Fruit fly (Drosophila melanogaster) S2 (cell line): ENCODE results near the gene CG11333.

Experiments used
- CG8478 ChIP-seq: fragments of >200 bp; optimal IDR thresholded peaks from 2 replicates; lab custom pipeline; 2018
- CTCF ChIP-seq, 2 experiments: fragments of >200 bp; optimal IDR thresholded peaks; 2 replicates each; lab custom pipeline; 2018

The CG11333 gene

dm6 chr3R:31463012-31463366 is at the start of gene CG11333, which contains the start of gene CG11334:
CG11333 (plus strand) TSS chr3R:31463301.
CG11334 (minus strand) TSS chr3R:31463037.
- TF ChIP-seq CG8478 (no peak), CTCF (optimal IDR thresholded peaks at IDR 0.05; lab: Kevin White, UChicago) (peak; percentile 89 to 95)

DNA sequence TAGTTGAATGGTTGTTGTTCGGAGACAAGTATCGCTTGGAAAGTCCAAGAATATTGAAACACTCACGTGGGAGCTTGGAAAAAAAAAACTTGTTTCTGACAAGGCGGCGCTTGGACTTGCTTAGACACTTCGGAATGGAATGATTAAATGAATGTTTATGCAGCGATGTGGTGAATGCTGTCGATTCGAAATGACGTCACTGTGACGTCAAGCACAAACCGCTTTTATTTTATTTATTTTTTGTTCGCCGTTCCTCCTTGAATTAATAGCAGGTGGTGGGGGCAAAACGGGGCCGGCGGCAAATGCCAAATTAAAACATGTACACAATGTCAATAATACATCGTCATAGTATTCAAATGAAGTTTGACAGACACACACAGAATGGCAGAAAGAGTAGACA is 43.6 kb upstream of the CG11333 start:
- no peak for TF ChIP-seq CG8478
- no peak for TF ChIP-seq CTCF (optimal IDR thresholded peaks at IDR 0.05; lab: Kevin White, UChicago)

DNA sequence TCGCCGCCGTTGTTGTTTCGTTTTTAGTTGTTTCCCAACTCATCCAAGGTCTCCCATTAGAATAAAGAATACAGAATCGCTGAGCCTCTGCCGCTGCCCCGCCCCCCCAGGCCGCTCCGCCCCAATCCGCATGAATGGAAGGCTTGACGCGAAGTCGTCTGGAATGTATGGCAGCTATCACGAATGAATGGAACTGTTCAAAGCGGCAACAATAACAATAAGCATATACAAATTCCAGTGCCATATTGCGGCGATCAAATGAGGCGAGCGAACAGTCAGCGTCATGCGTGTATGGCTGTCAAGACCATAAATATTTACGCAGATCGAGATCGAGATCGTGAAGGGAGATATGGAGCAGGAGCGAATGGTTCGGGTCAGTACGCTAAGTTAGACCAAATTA is 42.4 kb upstream of the CG11333 start:
- TF ChIP-seq CG8478: no peak
- no peak for TF ChIP-seq CTCF (optimal IDR thresholded peaks at IDR 0.05; lab: Kevin White, UChicago)

dm6 chr3R:31421995-31422394 is 41.1 kb upstream of the CG11333 start:
- TF ChIP-seq CTCF (optimal IDR thresholded peaks at IDR 0.05; lab: Kevin White, UChicago) (no peak), CG8478 (no peak)

DNA sequence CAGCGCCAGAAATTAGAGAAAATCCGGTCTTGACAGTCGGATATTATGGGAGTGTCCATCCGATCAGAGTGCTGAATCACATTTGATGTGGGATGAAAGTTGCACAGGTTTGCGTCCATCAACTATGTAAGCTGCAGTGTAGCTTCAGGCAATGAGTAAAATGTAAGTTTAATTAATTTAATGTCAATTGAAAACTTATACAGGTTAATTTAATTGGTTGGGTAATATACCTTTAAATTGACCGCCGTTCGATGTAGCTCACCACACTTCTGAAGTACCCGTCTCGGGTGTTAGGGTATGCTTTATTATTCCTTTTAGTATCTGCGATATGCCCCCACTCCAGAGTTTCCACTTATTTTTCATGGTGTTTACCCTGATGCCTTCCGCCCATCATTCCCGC is 38.7 kb upstream of the CG11333 start:
- no peak for TF ChIP-seq CTCF (optimal IDR thresholded peaks at IDR 0.05; lab: Kevin White, UChicago)
- TF ChIP-seq CG8478: no peak

DNA sequence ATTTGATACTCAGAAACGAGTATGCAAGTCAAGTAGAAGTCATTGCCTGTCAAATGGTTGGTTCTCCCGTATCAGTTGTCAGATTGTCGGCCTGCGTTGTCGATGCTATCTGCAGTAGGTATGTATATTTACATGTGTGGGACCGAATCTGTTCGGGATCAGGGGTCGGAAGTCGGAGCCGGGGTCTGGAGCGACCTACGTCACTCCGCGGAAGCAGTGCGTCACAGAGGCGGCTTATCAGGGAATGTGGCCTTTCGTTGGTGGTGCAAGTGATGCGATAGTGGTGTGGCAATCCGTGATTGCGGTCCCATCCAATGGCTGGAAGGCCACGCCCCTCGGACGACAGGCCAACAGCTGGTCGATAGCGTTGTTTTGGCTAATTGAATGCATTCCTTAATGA is 27.5 kb upstream of the CG11333 start:
- TF ChIP-seq CG8478 (no peak), CTCF (optimal IDR thresholded peaks at IDR 0.05; lab: Kevin White, UChicago) (no peak)

- TF ChIP-seq CTCF (optimal IDR thresholded peaks at IDR 0.05; lab: Kevin White, UChicago) (no peak), CG8478 (no peak)
These were observed 25.6 kb upstream of the CG11333 start for dm6 chr3R:31437420-31438058.

- TF ChIP-seq CTCF (optimal IDR thresholded peaks at IDR 0.05; lab: Kevin White, UChicago) (no peak), CG8478 (no peak)
These were observed 24.2 kb upstream of the CG11333 start for dm6 chr3R:31438856-31439255.

dm6 chr3R:31439986-31440385 is 23.1 kb upstream of the CG11333 start:
- no peak for TF ChIP-seq CTCF (optimal IDR thresholded peaks at IDR 0.05; lab: Kevin White, UChicago)
- no peak for TF ChIP-seq CG8478

DNA sequence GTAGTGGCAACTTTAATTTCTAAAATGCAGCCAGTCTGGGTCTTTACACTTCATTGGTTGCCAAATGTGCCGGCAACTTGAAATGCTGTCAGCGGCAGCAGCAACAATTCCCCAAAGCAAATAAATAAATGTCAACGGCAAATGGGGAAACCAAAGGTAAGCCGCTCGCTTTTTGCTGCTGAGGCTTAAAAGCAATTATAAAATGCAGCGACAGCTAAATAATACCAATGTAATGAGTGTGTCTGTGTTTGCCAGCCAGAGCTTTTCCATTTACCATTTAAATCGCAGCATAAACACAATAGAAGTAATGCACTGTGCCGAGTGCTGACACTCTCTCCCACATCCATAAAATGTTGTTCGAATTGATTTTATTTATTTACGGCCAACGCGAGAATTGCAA is 22.5 kb upstream of the CG11333 start:
- no peak for TF ChIP-seq CG8478
- TF ChIP-seq CTCF (optimal IDR thresholded peaks at IDR 0.05; lab: Kevin White, UChicago): no peak

dm6 chr3R:31443023-31443422 is 20.1 kb upstream of the CG11333 start:
- no peak for TF ChIP-seq CTCF (optimal IDR thresholded peaks at IDR 0.05; lab: Kevin White, UChicago)

DNA sequence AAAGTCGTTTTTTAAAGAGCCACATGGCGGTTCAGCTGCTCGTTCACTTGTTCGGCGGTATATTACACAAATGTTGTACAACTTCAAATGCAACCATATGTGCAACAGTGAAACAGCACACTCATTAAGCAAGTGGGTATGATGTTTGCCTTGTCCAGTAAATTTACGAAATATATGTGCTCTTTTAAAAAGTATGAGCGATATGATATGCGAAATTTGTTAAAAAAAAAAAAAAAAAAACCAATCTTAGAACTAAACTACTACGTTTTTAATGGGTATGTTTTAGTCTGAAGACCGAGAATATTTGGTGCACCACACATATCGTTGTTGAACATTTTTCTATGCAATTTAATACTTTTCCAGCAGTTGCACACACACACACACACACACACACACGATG is 19.6 kb upstream of the CG11333 start:
- TF ChIP-seq CTCF (optimal IDR thresholded peaks at IDR 0.05; lab: Kevin White, UChicago) (no peak), CG8478 (no peak)

- TF ChIP-seq CTCF (optimal IDR thresholded peaks at IDR 0.05; lab: Kevin White, UChicago) (peak; percentile 1 to 53), CG8478 (no peak)
These were observed 5.1 kb upstream of the CG11333 start for dm6 chr3R:31457997-31458467.

- TF ChIP-seq CTCF (optimal IDR thresholded peaks at IDR 0.05; lab: Kevin White, UChicago) (no peak), CG8478 (no peak)
These were observed 3.3 kb upstream of the CG11333 start, which contains the start of gene Loxl1 for dm6 chr3R:31459769-31460168. Loxl1 (minus strand) TSS chr3R:31459869.

dm6 chr3R:31461281-31461680 is 1.8 kb upstream of the CG11333 start:
- TF ChIP-seq CTCF (optimal IDR thresholded peaks at IDR 0.05; lab: Kevin White, UChicago) (no peak), CG8478 (no peak)

dm6 chr3R:31462299-31463011 is 646 bp upstream of the CG11333 start:
- TF ChIP-seq CG8478 (no peak), CTCF (optimal IDR thresholded peaks at IDR 0.05; lab: Kevin White, UChicago) (no peak)

- TF ChIP-seq CTCF (optimal IDR thresholded peaks at IDR 0.05; lab: Kevin White, UChicago): no peak
- TF ChIP-seq CG8478: no peak
These were observed 14.1 kb downstream of the CG11333 start for dm6 chr3R:31477167-31477566.
